Fruit fly (Drosophila melanogaster) whole organism, pupa: ENCODE data around the gene Strip.

Experiments
- CG10348 ChIP-seq: fragments of 200-800 bp; sonication (Bioruptor generic); IDR thresholded peaks from 2 replicates; pipeline ENCODE4 v1.3.6; 2022; ENCODE audit warnings: missing biosample characterization, missing genetic modification characterization
- CG14655 ChIP-seq: fragments of 200-800 bp; sonication (Bioruptor generic); optimal IDR thresholded peaks from 3 replicates; lab custom pipeline; 2017; ENCODE audit warnings: mild to moderate bottlenecking, missing biosample characterization, missing genetic modification reagents, missing genetic modification characterization
- CG15710 ChIP-seq: fragments of 200-800 bp; sonication (Bioruptor generic); optimal IDR thresholded peaks from 2 replicates; lab custom pipeline; 2018; ENCODE audit warnings: missing biosample characterization, mild to moderate bottlenecking, missing genetic modification characterization, moderate library complexity
- CG17806 ChIP-seq: fragments of 200-800 bp; sonication (Bioruptor generic); optimal IDR thresholded peaks from 2 replicates; lab custom pipeline; 2018; ENCODE audit warnings: missing biosample characterization, mild to moderate bottlenecking, missing genetic modification characterization, moderate library complexity
- CG32121 ChIP-seq: fragments of 200-800 bp; sonication (Bioruptor generic); IDR thresholded peaks from 2 replicates; pipeline ENCODE4 v1.3.6; 2022; ENCODE audit warnings: missing biosample characterization, missing genetic modification characterization
- CG34367 ChIP-seq: fragments of 200-800 bp; sonication (Bioruptor generic); optimal IDR thresholded peaks from 2 replicates; lab custom pipeline; 2018; ENCODE audit warnings: missing biosample characterization, mild to moderate bottlenecking, missing genetic modification characterization
- CG4496 ChIP-seq: fragments of 200-800 bp; sonication (Bioruptor generic); IDR thresholded peaks from 3 replicates; pipeline ENCODE4 v1.3.6; 2022; ENCODE audit warnings: missing biosample characterization, missing genetic modification characterization
- CG8159 ChIP-seq: fragments of 200-800 bp; sonication (Bioruptor generic); optimal IDR thresholded peaks from 3 replicates; lab custom pipeline; 2018; ENCODE audit warnings: missing biosample characterization, mild to moderate bottlenecking, missing genetic modification characterization, moderate library complexity
- CG8301 ChIP-seq: fragments of 200-800 bp; sonication (Bioruptor generic); optimal IDR thresholded peaks from 2 replicates; lab custom pipeline; 2018; ENCODE audit warnings: missing biosample characterization, mild to moderate bottlenecking, missing genetic modification characterization
- CG9948 ChIP-seq: fragments of 200-800 bp; sonication (Bioruptor generic); optimal IDR thresholded peaks from 2 replicates; lab custom pipeline; 2018; ENCODE audit warnings: missing biosample characterization, mild to moderate bottlenecking, missing genetic modification characterization, moderate library complexity
- D1 ChIP-seq: fragments of 200-800 bp; sonication (Bioruptor generic); optimal IDR thresholded peaks from 2 replicates; lab custom pipeline; 2018; ENCODE audit warnings: missing biosample characterization, mild to moderate bottlenecking, missing genetic modification characterization, moderate library complexity
- EcR ChIP-seq: fragments of 200-800 bp; sonication (Bioruptor generic); optimal IDR thresholded peaks from 3 replicates; lab custom pipeline; 2019; ENCODE audit warnings: missing biosample characterization, missing genetic modification characterization, mild to moderate bottlenecking, moderate library complexity, missing genetic modification reagents
- Pif1A ChIP-seq: fragments of 200-800 bp; sonication (Bioruptor generic); optimal IDR thresholded peaks from 3 replicates; lab custom pipeline; 2016; ENCODE audit warnings: missing biosample characterization, missing genetic modification characterization
- Pif1B ChIP-seq: fragments of 200-800 bp; sonication (Bioruptor generic); optimal IDR thresholded peaks from 3 replicates; lab custom pipeline; 2016; ENCODE audit warnings: missing biosample characterization, missing genetic modification characterization
- fd96Ca ChIP-seq: fragments of 200-800 bp; sonication (Bioruptor generic); IDR thresholded peaks from 3 replicates; pipeline ENCODE4 v1.3.6; 2022; ENCODE audit warnings: missing biosample characterization, missing genetic modification characterization
- gl ChIP-seq: fragments of 200-800 bp; sonication (Bioruptor generic); optimal IDR thresholded peaks from 2 replicates; lab custom pipeline; 2018; ENCODE audit warnings: missing biosample characterization, mild to moderate bottlenecking, missing genetic modification characterization

Gene Strip

dm6 chr3L:3283264-3283663 is 45.4 kb downstream of the Strip start:
- TF ChIP-seq CG32121 (GFP tag; lab: Robert Waterston, UW) (no peak), CG8159 (tag; lab: Kevin White, UChicago) (no peak), fd96Ca (GFP tag; lab: Robert Waterston, UW) (no peak), CG8301 (tag; lab: Kevin White, UChicago) (peak; percentile 15), EcR (no peak)

- TF ChIP-seq CG34367 (no peak), gl (no peak), CG32121 (GFP tag; lab: Robert Waterston, UW) (no peak)
Measured at dm6 chr3L:3279930-3280329, 48.7 kb downstream of the Strip start, which contains the start of gene CG12017. TSS of gene CG12017 (plus strand) at chr3L:3280239.

- TF ChIP-seq EcR = peak; percentile 10
- TF ChIP-seq CG10348 (GFP tag; lab: Robert Waterston, UW) = no peak
- TF ChIP-seq CG4496 = no peak
- TF ChIP-seq CG8159 (tag; lab: Kevin White, UChicago) = no peak
- TF ChIP-seq Pif1A = no peak
- no peak for TF ChIP-seq CG15710 (tag; lab: Kevin White, UChicago)
- TF ChIP-seq D1 (tag; lab: Kevin White, UChicago) = peak; percentile 53
- no peak for TF ChIP-seq CG34367
- no peak for TF ChIP-seq CG14655 (GFP tag; lab: Kevin White, UChicago)
Measured at dm6 chr3L:3276930-3277329, 51.7 kb downstream of the Strip start.

DNA sequence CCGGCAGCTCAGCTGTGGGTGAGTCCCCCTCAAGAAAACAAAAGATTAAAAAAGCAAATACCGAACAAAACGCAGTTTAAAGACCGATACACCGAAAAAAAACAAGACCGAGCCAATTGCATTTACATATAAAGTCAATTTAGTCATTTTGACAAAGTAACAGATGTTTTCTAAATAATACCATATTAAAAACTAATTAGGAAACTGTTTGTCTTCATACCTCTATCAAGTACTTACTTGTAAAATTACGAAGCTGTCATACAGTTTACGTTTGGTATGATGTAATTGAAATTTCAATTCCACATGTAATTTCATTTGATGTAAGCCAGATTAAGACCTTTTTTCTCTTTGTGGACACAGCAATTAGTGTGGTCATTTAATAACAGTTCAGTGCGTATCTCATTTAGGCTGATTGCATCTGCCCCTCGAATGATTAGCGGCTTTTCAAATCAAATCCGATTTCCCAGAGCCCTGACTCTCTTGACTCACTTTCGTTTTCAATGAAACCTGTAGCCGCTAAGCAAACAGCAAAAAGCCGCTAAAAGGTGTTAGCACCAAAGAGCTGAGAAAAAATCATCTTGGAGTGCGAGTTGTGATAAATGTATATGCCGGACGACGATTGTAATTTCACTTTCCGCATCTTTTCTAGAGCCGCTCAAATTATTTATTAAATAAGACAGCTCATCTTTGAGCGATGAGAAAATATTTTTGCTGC is 54.1 kb downstream of the Strip start:
- TF ChIP-seq CG14655 (GFP tag; lab: Kevin White, UChicago) = peak; percentile 8
- peak; percentile 34 for TF ChIP-seq CG8159 (tag; lab: Kevin White, UChicago)
- no peak for TF ChIP-seq CG15710 (tag; lab: Kevin White, UChicago)
- TF ChIP-seq CG10348 (GFP tag; lab: Robert Waterston, UW) = no peak
- TF ChIP-seq CG9948 (tag; lab: Kevin White, UChicago) = peak; percentile 7
- no peak for TF ChIP-seq Pif1B (GFP tag; lab: Kevin White, UChicago)
- TF ChIP-seq CG17806 = peak; percentile 4
- TF ChIP-seq, all 21 proteins: peak for 4
